Worm (Caenorhabditis elegans) whole organism, L4 larva: ENCODE data around the gene cpsf-4.
A peak's percentile ranks its signal among the peaks of the same experiment; 100 is the strongest.

ENCODE experiments used
- F10B5.3 ChIP-seq: sonication (generic microtip); optimal IDR thresholded peaks from 2 replicates; lab custom pipeline; 2016; ENCODE audit warnings: mild to moderate bottlenecking, missing genetic modification characterization, missing compliant biosample characterization
- F49E8.2 ChIP-seq: sonication (generic microtip); optimal IDR thresholded peaks from 2 replicates; lab custom pipeline; 2016; ENCODE audit warnings: missing compliant biosample characterization, mild to moderate bottlenecking, missing genetic modification characterization, borderline replicate concordance
- Y105C5A.15 ChIP-seq: fragments of 200-800 bp; sonication (Bioruptor generic); IDR thresholded peaks from 2 replicates; pipeline ENCODE4 v1.3.6; 2022; ENCODE audit warnings: missing genetic modification characterization, missing compliant biosample characterization
- Y5F2A.4 ChIP-seq: fragments of 200-800 bp; sonication (Bioruptor generic); optimal IDR thresholded peaks from 2 replicates; lab custom pipeline; 2018; ENCODE audit warnings: mild to moderate bottlenecking, missing genetic modification characterization, missing compliant biosample characterization
- ZK337.2 ChIP-seq: fragments of 200-800 bp; sonication (Bioruptor generic); IDR thresholded peaks from 2 replicates; pipeline ENCODE4 v1.3.6; 2022; ENCODE audit warnings: missing genetic modification reagents, missing genetic modification characterization, missing compliant biosample characterization
- aly-2 ChIP-seq: sonication (generic microtip); optimal IDR thresholded peaks from 2 replicates; lab custom pipeline; 2018; ENCODE audit warnings: missing biosample characterization, missing genetic modification characterization
- arid-1 ChIP-seq: fragments of 200-800 bp; sonication (Bioruptor generic); conservative IDR thresholded peaks from 2 replicates; pipeline ENCODE4 v1.3.6; 2022; ENCODE audit warnings: missing genetic modification reagents, missing genetic modification characterization, missing compliant biosample characterization
- ceh-20 ChIP-seq: fragments of 200-800 bp; sonication (Bioruptor generic); IDR thresholded peaks from 2 replicates; pipeline ENCODE4 v1.3.6; 2022; ENCODE audit warnings: missing genetic modification reagents, missing genetic modification characterization, missing compliant biosample characterization
- ceh-32 ChIP-seq: sonication (generic microtip); optimal IDR thresholded peaks from 2 replicates; lab custom pipeline; 2016; ENCODE audit warnings: mild to moderate bottlenecking, missing genetic modification characterization, missing compliant biosample characterization; ENCODE audit not compliant: poor library complexity
- ceh-44 ChIP-seq: fragments of 200-800 bp; sonication (Bioruptor generic); IDR thresholded peaks from 2 replicates; pipeline ENCODE4 v1.3.6; 2022; ENCODE audit warnings: missing genetic modification reagents, missing genetic modification characterization, missing compliant biosample characterization
- ceh-62 ChIP-seq: sonication (generic microtip); optimal IDR thresholded peaks from 2 replicates; lab custom pipeline; 2017; ENCODE audit warnings: missing biosample characterization, missing genetic modification characterization
- cey-2 ChIP-seq: sonication (generic microtip); optimal IDR thresholded peaks from 3 replicates; lab custom pipeline; 2017; ENCODE audit warnings: missing genetic modification characterization, mild to moderate bottlenecking, missing compliant biosample characterization, antibody characterized with exemption, borderline replicate concordance; ENCODE audit not compliant: insufficient read depth
- daf-12 ChIP-seq: fragments of 150-350 bp; optimal IDR thresholded peaks from 2 replicates; lab custom pipeline; 2014; ENCODE audit warnings: missing biosample characterization, missing genetic modification reagents, missing genetic modification characterization
- daf-16 ChIP-seq, 3 experiments: sonication (generic microtip); optimal IDR thresholded peaks; 2 replicates each; lab custom pipeline; 2016 to 2017; ENCODE audit warnings: missing genetic modification characterization in 3 of 3, missing genetic modification reagents in 3 of 3, mild to moderate bottlenecking in 2 of 3, missing compliant biosample characterization in 2 of 3, missing biosample characterization in 1 of 3, moderate library complexity in 1 of 3
- daf-19 ChIP-seq: fragments of 200-800 bp; sonication (Bioruptor generic); conservative IDR thresholded peaks from 2 replicates; pipeline ENCODE4 v1.3.6; 2022; ENCODE audit warnings: missing genetic modification characterization, missing compliant biosample characterization
- daf-8 ChIP-seq: fragments of 200-800 bp; sonication (Bioruptor generic); IDR thresholded peaks from 2 replicates; pipeline ENCODE4 v1.3.6; 2022; ENCODE audit warnings: missing genetic modification characterization, missing compliant biosample characterization
- dpl-1 ChIP-seq: fragments of 150-350 bp; optimal IDR thresholded peaks from 2 replicates; lab custom pipeline; 2014; ENCODE audit warnings: missing biosample characterization, missing genetic modification reagents, missing genetic modification characterization
- duxl-1 ChIP-seq: sonication (generic microtip); optimal IDR thresholded peaks from 2 replicates; lab custom pipeline; 2016; ENCODE audit warnings: mild to moderate bottlenecking, missing genetic modification characterization, moderate library complexity, missing compliant biosample characterization; ENCODE audit not compliant: poor library complexity
- fkh-10 ChIP-seq: fragments of 150-350 bp; optimal IDR thresholded peaks from 2 replicates; lab custom pipeline; 2014; ENCODE audit warnings: missing biosample characterization, missing genetic modification reagents, missing genetic modification characterization
- fos-1 ChIP-seq: fragments of 150-350 bp; optimal IDR thresholded peaks from 2 replicates; lab custom pipeline; 2014; ENCODE audit warnings: missing biosample characterization, missing genetic modification characterization
- hlh-30 ChIP-seq: sonication (generic microtip); optimal IDR thresholded peaks from 2 replicates; lab custom pipeline; 2017; ENCODE audit warnings: antibody characterized with exemption, mild to moderate bottlenecking, missing genetic modification characterization, missing compliant biosample characterization; ENCODE audit not compliant: insufficient read depth
- lim-7 ChIP-seq: fragments of 200-800 bp; sonication (Bioruptor generic); IDR thresholded peaks from 2 replicates; pipeline ENCODE4 v1.3.6; 2022; ENCODE audit warnings: missing genetic modification characterization, missing compliant biosample characterization
- lin-1 ChIP-seq: fragments of 200-800 bp; sonication (Bioruptor generic); IDR thresholded peaks from 2 replicates; pipeline ENCODE4 v1.3.6; 2022; ENCODE audit warnings: missing genetic modification reagents, missing genetic modification characterization, missing compliant biosample characterization
- lin-15B ChIP-seq: fragments of 150-350 bp; sonication (generic microtip); optimal IDR thresholded peaks from 3 replicates; lab custom pipeline; 2014; ENCODE audit warnings: missing biosample characterization, missing genetic modification characterization
- lin-39 ChIP-seq: fragments of 150-350 bp; optimal IDR thresholded peaks from 2 replicates; lab custom pipeline; 2014; ENCODE audit warnings: missing biosample characterization, missing genetic modification reagents, missing genetic modification characterization
- lir-3 ChIP-seq: sonication (generic microtip); optimal IDR thresholded peaks from 2 replicates; lab custom pipeline; 2016; ENCODE audit warnings: mild to moderate bottlenecking, missing genetic modification characterization, missing compliant biosample characterization
- madf-9 ChIP-seq: fragments of 200-800 bp; sonication (Bioruptor generic); conservative IDR thresholded peaks from 2 replicates; pipeline ENCODE4 v1.3.6; 2022; ENCODE audit warnings: missing genetic modification reagents, missing genetic modification characterization, missing compliant biosample characterization
- mdl-1 ChIP-seq, 2 experiments: fragments of 150-350 bp in 1 of 2; sonication (generic microtip) in 1 of 2; optimal IDR thresholded peaks; 2 replicates each; lab custom pipeline; 2014 to 2017; ENCODE audit warnings: missing biosample characterization in 2 of 2, missing genetic modification characterization in 2 of 2
- mdt-29 ChIP-seq: fragments of 200-800 bp; sonication (Bioruptor generic); IDR thresholded peaks from 2 replicates; pipeline ENCODE4 v1.3.6; 2022; ENCODE audit warnings: missing genetic modification reagents, missing genetic modification characterization, missing compliant biosample characterization
- mes-2 ChIP-seq: sonication (generic microtip); optimal IDR thresholded peaks from 2 replicates; lab custom pipeline; 2016; ENCODE audit warnings: missing genotype, mild to moderate bottlenecking, missing genetic modification characterization, missing compliant biosample characterization; ENCODE audit not compliant: poor library complexity, severe bottlenecking
- mxl-2 ChIP-seq: fragments of 200-800 bp; sonication (Bioruptor generic); conservative IDR thresholded peaks from 2 replicates; pipeline ENCODE4 v1.3.6; 2022; ENCODE audit warnings: missing genetic modification reagents, missing genetic modification characterization, missing compliant biosample characterization
- mxl-3 ChIP-seq: fragments of 200-800 bp; sonication (Bioruptor generic); optimal IDR thresholded peaks from 2 replicates; lab custom pipeline; 2018; ENCODE audit warnings: mild to moderate bottlenecking, missing genetic modification characterization, missing compliant biosample characterization
- nhr-11 ChIP-seq: fragments of 150-350 bp; optimal IDR thresholded peaks from 2 replicates; lab custom pipeline; 2014; ENCODE audit warnings: missing biosample characterization, missing genetic modification characterization
- nhr-237 ChIP-seq: sonication (generic microtip); optimal IDR thresholded peaks from 2 replicates; lab custom pipeline; 2017; ENCODE audit warnings: missing biosample characterization, missing genetic modification characterization
- nhr-41 ChIP-seq: fragments of 200-800 bp; sonication (Bioruptor generic); IDR thresholded peaks from 2 replicates; pipeline ENCODE4 v1.3.6; 2022; ENCODE audit warnings: missing genetic modification reagents, missing genetic modification characterization, missing compliant biosample characterization
- nhr-42 ChIP-seq: fragments of 200-800 bp; sonication (Bioruptor generic); IDR thresholded peaks from 2 replicates; pipeline ENCODE4 v1.3.6; 2022; ENCODE audit warnings: missing genetic modification characterization, missing compliant biosample characterization
- php-3 ChIP-seq: fragments of 200-800 bp; sonication (Bioruptor generic); IDR thresholded peaks from 2 replicates; pipeline ENCODE4 v1.3.6; 2022; ENCODE audit warnings: missing genetic modification reagents, missing genetic modification characterization, missing compliant biosample characterization
- pqm-1 ChIP-seq: sonication (generic microtip); optimal IDR thresholded peaks from 2 replicates; lab custom pipeline; 2017; ENCODE audit warnings: missing biosample characterization, missing genetic modification characterization
- rbr-2 ChIP-seq: sonication (generic microtip); optimal IDR thresholded peaks from 2 replicates; lab custom pipeline; 2016; ENCODE audit warnings: missing genotype, missing genetic modification characterization, missing compliant biosample characterization
- saeg-2 ChIP-seq: fragments of 200-800 bp; sonication (Bioruptor generic); IDR thresholded peaks from 2 replicates; pipeline ENCODE4 v1.3.6; 2022; ENCODE audit warnings: missing genetic modification reagents, missing genetic modification characterization, missing compliant biosample characterization
- sdz-12 ChIP-seq: fragments of 200-800 bp; sonication (Bioruptor generic); optimal IDR thresholded peaks from 2 replicates; lab custom pipeline; 2018; ENCODE audit warnings: mild to moderate bottlenecking, missing genetic modification characterization, missing compliant biosample characterization
- set-16 ChIP-seq: fragments of 200-800 bp; sonication (Bioruptor generic); IDR thresholded peaks from 2 replicates; pipeline ENCODE4 v1.3.6; 2022; ENCODE audit warnings: missing genetic modification reagents, missing genetic modification characterization, missing compliant biosample characterization
- skn-1 ChIP-seq: fragments of 150-350 bp; optimal IDR thresholded peaks from 2 replicates; lab custom pipeline; 2014; ENCODE audit warnings: missing biosample characterization, missing genetic modification characterization
- snpc-4 ChIP-seq: fragments of 150-350 bp; optimal IDR thresholded peaks from 2 replicates; lab custom pipeline; 2014; ENCODE audit warnings: missing biosample characterization, missing genetic modification characterization
- spr-1 ChIP-seq: sonication (generic microtip); optimal IDR thresholded peaks from 2 replicates; lab custom pipeline; 2016; ENCODE audit warnings: mild to moderate bottlenecking, missing genetic modification characterization, missing compliant biosample characterization
- tra-1 ChIP-seq: fragments of 200-800 bp; sonication (Bioruptor generic); IDR thresholded peaks from 2 replicates; pipeline ENCODE4 v1.3.6; 2022; ENCODE audit warnings: missing genetic modification reagents, missing genetic modification characterization, missing compliant biosample characterization
- unc-130 ChIP-seq: sonication (generic microtip); optimal IDR thresholded peaks from 2 replicates; lab custom pipeline; 2016; ENCODE audit warnings: missing genetic modification reagents, missing genetic modification characterization, missing compliant biosample characterization
- vab-7 ChIP-seq: fragments of 200-800 bp; sonication (Bioruptor generic); IDR thresholded peaks from 2 replicates; pipeline ENCODE4 v1.3.6; 2022; ENCODE audit warnings: missing genetic modification reagents, missing genetic modification characterization, missing compliant biosample characterization
- zag-1 ChIP-seq: fragments of 150-350 bp; optimal IDR thresholded peaks from 2 replicates; lab custom pipeline; 2014; ENCODE audit warnings: missing biosample characterization, missing genetic modification characterization
- zfp-2 ChIP-seq: sonication (generic microtip); optimal IDR thresholded peaks from 2 replicates; lab custom pipeline; 2016; ENCODE audit warnings: mild to moderate bottlenecking, missing genetic modification characterization, missing compliant biosample characterization
- ztf-7 ChIP-seq: fragments of 150-350 bp; optimal IDR thresholded peaks from 2 replicates; lab custom pipeline; 2014; ENCODE audit warnings: missing biosample characterization, missing genetic modification characterization

Gene cpsf-4

DNA sequence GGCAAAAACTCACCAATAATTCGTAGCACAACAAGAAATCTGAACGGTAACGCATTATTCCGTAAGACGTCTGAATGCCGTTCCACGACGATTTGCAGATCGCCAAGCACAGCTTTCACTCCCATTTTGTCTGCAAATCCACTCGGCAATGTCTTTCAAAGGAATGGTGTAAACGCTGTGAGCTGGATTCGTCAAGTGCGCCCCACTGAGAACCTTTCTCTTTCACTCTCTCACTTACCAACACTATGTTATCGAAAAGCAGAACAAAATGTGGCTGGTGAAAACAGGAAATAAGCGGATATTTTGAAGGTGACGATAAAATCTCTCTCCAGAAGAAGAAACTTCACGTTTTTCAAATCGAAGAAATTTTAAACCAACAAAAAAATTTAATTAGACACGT is 4.3 kb downstream of the cpsf-4 start (continued):
- TF ChIP-seq saeg-2 (GFP tag; lab: Robert Waterston, UW) = 0 out of 2 replicates have a peak, but pooled peaks have one; percentile 14
- TF ChIP-seq ZK337.2 = no peak
- no peak for TF ChIP-seq lim-7 (GFP tag; lab: Robert Waterston, UW)
- no peak for TF ChIP-seq mdt-29 (GFP tag; lab: Robert Waterston, UW)
- no peak for TF ChIP-seq ceh-44 (GFP tag; lab: Robert Waterston, UW)
- peak; percentile 41 for TF ChIP-seq dpl-1 (GFP tag; lab: Kevin White, UChicago)
- peak in 1 of 2 experiments; percentile 21 for TF ChIP-seq mdl-1 (tag; optimal IDR thresholded peaks at IDR 0.05; lab: Kevin White, UChicago)
- no peak for TF ChIP-seq lin-39 (tag; lab: Kevin White, UChicago)
- no peak for TF ChIP-seq nhr-11
- no peak for TF ChIP-seq madf-9 (GFP tag; lab: Robert Waterston, UW)
- no peak for TF ChIP-seq daf-19 (GFP tag; lab: Robert Waterston, UW)
- no peak for TF ChIP-seq daf-12 (tag; lab: Kevin White, UChicago)
- TF ChIP-seq lin-15B (tag; lab: Kevin White, UChicago) = no peak
- no peak for TF ChIP-seq daf-16 (GFP tag; optimal IDR thresholded peaks at IDR 0.05; lab: Kevin White, UChicago)
- peak; percentile 17 for TF ChIP-seq daf-16 (tag; optimal IDR thresholded peaks at IDR 0.05; lab: Kevin White, UChicago)
- TF ChIP-seq ztf-7 (tag; lab: Kevin White, UChicago) = no peak
- no peak for TF ChIP-seq sdz-12 (GFP tag; lab: Kevin White, UChicago)
- TF ChIP-seq fkh-10 (GFP tag; lab: Kevin White, UChicago) = no peak
- no peak for TF ChIP-seq nhr-41 (GFP tag; lab: Robert Waterston, UW)
- no peak for TF ChIP-seq mxl-2 (GFP tag; lab: Robert Waterston, UW)
- TF ChIP-seq cey-2 (tag; lab: Kevin White, UChicago) = no peak
- no peak for TF ChIP-seq rbr-2 (tag; lab: Kevin White, UChicago)
- no peak for TF ChIP-seq ceh-32 (tag; lab: Kevin White, UChicago)
- TF ChIP-seq snpc-4 (tag; lab: Kevin White, UChicago) = no peak
- no peak for TF ChIP-seq hlh-30 (tag; lab: Kevin White, UChicago)
- TF ChIP-seq duxl-1 (tag; lab: Kevin White, UChicago) = no peak
- no peak for TF ChIP-seq nhr-237 (tag; lab: Kevin White, UChicago)
- TF ChIP-seq set-16 (GFP tag; lab: Robert Waterston, UW) = no peak
- no peak for TF ChIP-seq zag-1 (tag; lab: Kevin White, UChicago)
- peak; percentile 62 for TF ChIP-seq mes-2 (tag; lab: Kevin White, UChicago)
- TF ChIP-seq tra-1 (GFP tag; lab: Robert Waterston, UW) = no peak
- TF ChIP-seq Y5F2A.4 (GFP tag; lab: Kevin White, UChicago) = no peak
- no peak for TF ChIP-seq skn-1 (tag; lab: Kevin White, UChicago)
- TF ChIP-seq php-3 (GFP tag; lab: Robert Waterston, UW) = 0 out of 2 replicates have a peak, but pooled peaks have one; percentile 15
- TF ChIP-seq Y105C5A.15 = no peak
- TF ChIP-seq fos-1 = no peak
- no peak for TF ChIP-seq nhr-42 (GFP tag; lab: Robert Waterston, UW)
- TF ChIP-seq ceh-20 (GFP tag; lab: Robert Waterston, UW) = no peak
- no peak for TF ChIP-seq spr-1 (tag; lab: Kevin White, UChicago)
- no peak for TF ChIP-seq lin-1
- TF ChIP-seq lir-3 (tag; lab: Kevin White, UChicago) = no peak
- TF ChIP-seq pqm-1 = no peak
- TF ChIP-seq F10B5.3 (tag; lab: Kevin White, UChicago) = no peak
- no peak for TF ChIP-seq vab-7 (GFP tag; lab: Robert Waterston, UW)
- no peak for TF ChIP-seq ceh-62
- no peak for TF ChIP-seq unc-130 (GFP tag; lab: Kevin White, UChicago)
- TF ChIP-seq F49E8.2 (tag; lab: Kevin White, UChicago) = no peak
- peak; percentile 49 for TF ChIP-seq mxl-3 (GFP tag; lab: Kevin White, UChicago)
- TF ChIP-seq arid-1 = no peak
- TF ChIP-seq zfp-2 (tag; lab: Kevin White, UChicago) = no peak
- TF ChIP-seq daf-8 (GFP tag; lab: Robert Waterston, UW) = no peak
- TF ChIP-seq aly-2 (tag; lab: Kevin White, UChicago) = no peak
